Fruit fly (Drosophila melanogaster) whole organism, embryonic: Measurements from ENCODE around the gene roq.

ENCODE experiments used
- Awh ChIP-seq: fragments of 200-800 bp; sonication (Bioruptor generic); IDR thresholded peaks from 2 replicates; pipeline ENCODE4, ENCODE4 v1.3.6; 2022; ENCODE audit warnings: missing biosample characterization, missing genetic modification characterization
- CG11456 ChIP-seq: fragments of 200-800 bp; sonication (Bioruptor generic); IDR thresholded peaks from 3 replicates; pipeline ENCODE4 v1.3.6; 2022; ENCODE audit warnings: missing biosample characterization, missing genetic modification characterization
- CG2875 ChIP-seq: fragments of 200-800 bp; sonication (Bioruptor generic); optimal IDR thresholded peaks from 2 replicates; lab custom pipeline; 2017; ENCODE audit warnings: missing biosample characterization, mild to moderate bottlenecking, missing genetic modification characterization, missing genetic modification reagents
- CG2889 ChIP-seq: fragments of 200-800 bp; sonication (Bioruptor generic); IDR thresholded peaks from 3 replicates; pipeline ENCODE4 v1.3.6; 2022; ENCODE audit warnings: missing biosample characterization, missing genetic modification characterization
- HLH54F ChIP-seq: fragments of 200-800 bp; sonication (Bioruptor generic); optimal IDR thresholded peaks from 3 replicates; lab custom pipeline; 2016; ENCODE audit warnings: missing biosample characterization, missing genetic modification characterization
- Mad ChIP-seq: fragments of 200-800 bp; sonication (Bioruptor generic); optimal IDR thresholded peaks from 2 replicates; lab custom pipeline; 2016; ENCODE audit warnings: missing biosample characterization, missing genetic modification characterization
- Six4 ChIP-seq: fragments of 200-800 bp; sonication (Bioruptor generic); optimal IDR thresholded peaks from 2 replicates; lab custom pipeline; 2016; ENCODE audit warnings: missing biosample characterization, missing genetic modification characterization
- bcd ChIP-seq: fragments of 200-800 bp; sonication (Bioruptor generic); optimal IDR thresholded peaks from 2 replicates; lab custom pipeline; 2017; ENCODE audit warnings: missing biosample characterization, mild to moderate bottlenecking, missing genetic modification characterization
- fd64A ChIP-seq: fragments of 200-800 bp; sonication (Bioruptor generic); optimal IDR thresholded peaks from 3 replicates; lab custom pipeline; 2018; ENCODE audit warnings: missing biosample characterization, mild to moderate bottlenecking, missing genetic modification characterization
- kah ChIP-seq: fragments of 200-800 bp; sonication (Bioruptor generic); optimal IDR thresholded peaks from 2 replicates; lab custom pipeline; 2018; ENCODE audit warnings: missing biosample characterization, mild to moderate bottlenecking, missing genetic modification characterization
- repo ChIP-seq: fragments of 200-800 bp; sonication (Bioruptor generic); optimal IDR thresholded peaks from 2 replicates; lab custom pipeline; 2016; ENCODE audit warnings: missing biosample characterization, missing genetic modification characterization
- so ChIP-seq: fragments of 200-800 bp; sonication (Bioruptor generic); IDR thresholded peaks from 3 replicates; pipeline ENCODE4 v1.3.6; 2022; ENCODE audit warnings: missing biosample characterization, missing genetic modification characterization
- sr ChIP-seq: fragments of 200-800 bp; sonication (Bioruptor generic); IDR thresholded peaks from 3 replicates; pipeline ENCODE4 v1.3.6; 2022; ENCODE audit warnings: missing biosample characterization, missing genetic modification characterization
- wek ChIP-seq: fragments of 200-800 bp; sonication (Bioruptor generic); optimal IDR thresholded peaks from 3 replicates; lab custom pipeline; 2018; ENCODE audit warnings: missing biosample characterization, mild to moderate bottlenecking, missing genetic modification characterization, moderate library complexity

dm6 chr3L:16357187-16357728 is 21.1 kb downstream of the roq start:
- TF ChIP-seq sr (GFP tag; lab: Robert Waterston, UW) (no peak), HLH54F (GFP tag; lab: Kevin White, UChicago) (no peak), Mad (no peak), so (GFP tag; lab: Robert Waterston, UW) (no peak), Awh (no peak), Six4 (no peak), repo (GFP tag; lab: Kevin White, UChicago) (no peak), kah (no peak), wek (GFP tag; lab: Kevin White, UChicago) (no peak), CG2875 (GFP tag; lab: Kevin White, UChicago) (no peak), CG2889 (no peak), CG11456 (GFP tag; lab: Robert Waterston, UW) (no peak), fd64A (no peak), bcd (GFP tag; lab: Kevin White, UChicago) (no peak)
